Worm (Caenorhabditis elegans) whole organism, L4/young adult: ENCODE results near the gene fbxa-10.

Experiments used
- W03F9.2 ChIP-seq: fragments of 150-350 bp; optimal IDR thresholded peaks from 2 replicates; lab custom pipeline; 2014; ENCODE audit warnings: missing biosample characterization, missing genetic modification characterization
- dao-5 ChIP-seq: sonication (generic microtip); optimal IDR thresholded peaks from 2 replicates; lab custom pipeline; 2016; ENCODE audit warnings: missing genotype, missing genetic modification characterization, moderate library complexity, missing compliant biosample characterization
- him-1 ChIP-seq: sonication (generic microtip); optimal IDR thresholded peaks from 2 replicates; lab custom pipeline; 2016; ENCODE audit warnings: missing genotype, missing genetic modification reagents, missing genetic modification characterization, missing compliant biosample characterization

Gene fbxa-10

DNA sequence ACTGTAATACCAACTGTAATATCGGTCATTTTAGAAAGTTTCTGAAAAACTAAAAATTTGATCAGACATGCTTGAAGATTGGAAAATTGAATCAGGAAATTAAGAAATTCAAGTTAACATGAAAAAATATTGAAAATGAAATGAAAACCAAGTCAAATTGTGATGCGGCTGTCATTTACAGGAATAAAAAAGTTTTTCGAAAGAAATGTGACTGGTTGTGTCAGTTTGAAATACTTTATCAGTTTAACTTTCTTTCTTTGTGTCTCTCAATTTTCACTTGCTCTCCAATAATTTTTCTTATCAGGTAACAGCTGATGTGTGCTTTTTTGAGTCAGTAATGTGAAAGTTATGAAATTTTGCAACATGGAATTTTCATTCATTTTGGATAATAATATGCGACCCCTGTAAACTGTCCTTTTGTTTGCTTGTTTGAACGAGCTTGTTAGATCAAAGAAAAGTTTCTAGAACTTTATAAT lies 5.9 kb upstream of the fbxa-10 start, which contains the start of gene fbxa-60:
TSS of gene fbxa-60 (minus strand) at position 51 of the 476 bp plus-strand sequence.
- no peak for TF ChIP-seq W03F9.2
- TF ChIP-seq him-1 (tag; lab: Kevin White, UChicago): no peak
- no peak for TF ChIP-seq dao-5 (tag; lab: Kevin White, UChicago)

DNA sequence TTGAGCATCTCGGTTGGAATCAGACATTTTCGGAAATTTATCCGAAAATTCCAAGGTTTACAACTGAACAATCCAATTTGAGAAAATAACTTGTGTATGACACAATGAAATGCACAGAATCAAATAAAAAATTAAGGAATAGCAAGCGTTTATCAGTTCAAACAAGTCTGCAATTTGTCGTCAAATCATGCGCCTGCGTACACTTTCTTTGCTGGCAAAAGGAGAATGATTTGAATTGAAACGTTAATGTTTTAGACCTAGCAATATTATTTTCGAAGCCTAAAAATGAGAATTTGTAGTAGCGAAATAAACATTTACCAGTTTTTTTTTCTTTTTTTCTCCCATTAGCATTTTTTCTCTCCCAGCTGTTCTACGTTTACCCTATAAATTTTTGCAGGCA lies 1.7 kb upstream of the fbxa-10 start, which contains the start of the genes fbxa-67 and fbxa-11:
TSS of gene fbxa-67 (minus strand) at position 199 of the 400 bp plus-strand sequence.
TSS of gene fbxa-11 (plus strand) at position 398 of the 400 bp plus-strand sequence.
- TF ChIP-seq him-1 (tag; lab: Kevin White, UChicago) (no peak), W03F9.2 (no peak), dao-5 (tag; lab: Kevin White, UChicago) (no peak)

ce11 chrIII:954553-954952 lies 2.4 kb downstream of the fbxa-10 start, which contains the start of the genes T12B5.15 and T12B5.14:
Gene T12B5.15 (minus strand): TSS chrIII:954653.
Gene T12B5.14 (plus strand): TSS chrIII:954873.
- TF ChIP-seq W03F9.2: no peak

ce11 chrIII:955981-956380 lies 3.8 kb downstream of the fbxa-10 start, which contains the start of gene fbxa-54:
Gene fbxa-54 (plus strand): TSS chrIII:956334.
- TF ChIP-seq W03F9.2 (no peak), dao-5 (tag; lab: Kevin White, UChicago) (no peak), him-1 (tag; lab: Kevin White, UChicago) (no peak)

- TF ChIP-seq dao-5 (tag; lab: Kevin White, UChicago): no peak
- TF ChIP-seq him-1 (tag; lab: Kevin White, UChicago): no peak
- TF ChIP-seq W03F9.2: no peak
Measured at ce11 chrIII:961948-962347, 9.8 kb downstream of the fbxa-10 start, which contains the start of gene fbxa-51. Gene fbxa-51 (plus strand): TSS chrIII:962269.

DNA sequence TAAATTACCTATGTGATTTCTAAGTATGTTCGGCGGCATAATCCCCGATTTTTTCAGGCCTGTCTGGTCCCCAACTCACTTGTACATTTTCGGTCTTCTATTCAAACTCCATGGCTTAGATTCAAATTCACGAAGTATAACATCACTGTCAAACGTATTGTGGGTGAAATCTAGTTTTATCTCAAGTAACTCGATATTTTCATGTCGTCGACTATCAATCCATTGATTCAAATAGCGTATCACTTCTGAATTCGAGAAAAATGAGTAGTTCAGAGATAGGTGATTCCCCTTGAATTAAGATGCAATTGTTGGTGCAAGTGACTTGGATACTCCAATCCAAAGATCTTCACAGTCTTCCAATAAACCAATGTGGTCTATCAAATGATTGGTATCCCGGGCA lies 12.4 kb downstream of the fbxa-10 start:
- no peak for TF ChIP-seq him-1 (tag; lab: Kevin White, UChicago)

ce11 chrIII:966259-966658 lies 14.1 kb downstream of the fbxa-10 start:
- no peak for TF ChIP-seq dao-5 (tag; lab: Kevin White, UChicago)
- no peak for TF ChIP-seq him-1 (tag; lab: Kevin White, UChicago)
- no peak for TF ChIP-seq W03F9.2

DNA sequence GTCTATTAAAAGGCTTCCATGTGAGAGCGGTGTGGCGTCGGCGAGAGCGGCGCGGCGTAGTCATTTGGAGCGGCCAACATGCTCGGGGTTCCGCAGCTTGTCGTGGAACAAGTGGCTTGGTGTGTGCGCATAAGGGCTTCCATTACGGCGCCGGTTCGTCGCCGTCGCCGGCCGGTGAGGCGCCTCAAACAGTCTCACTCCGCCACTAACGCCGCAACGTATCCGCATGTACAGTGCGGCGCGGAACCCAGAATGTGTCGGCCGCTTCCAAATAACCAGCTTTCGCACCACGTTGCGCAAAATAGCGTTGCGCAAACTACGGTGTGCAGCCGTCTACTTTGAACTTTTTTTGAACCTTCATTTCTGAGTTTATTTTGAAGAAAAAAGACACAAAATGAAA lies 18.7 kb downstream of the fbxa-10 start:
- TF ChIP-seq W03F9.2: no peak
- no peak for TF ChIP-seq dao-5 (tag; lab: Kevin White, UChicago)
- no peak for TF ChIP-seq him-1 (tag; lab: Kevin White, UChicago)

ce11 chrIII:978889-979288 lies 26.7 kb downstream of the fbxa-10 start:
- TF ChIP-seq dao-5 (tag; lab: Kevin White, UChicago): no peak

ce11 chrIII:981960-982359 lies 29.8 kb downstream of the fbxa-10 start:
- TF ChIP-seq dao-5 (tag; lab: Kevin White, UChicago) (no peak), him-1 (tag; lab: Kevin White, UChicago) (no peak), W03F9.2 (no peak)

- no peak for TF ChIP-seq him-1 (tag; lab: Kevin White, UChicago)
Measured at ce11 chrIII:982961-983360, 30.8 kb downstream of the fbxa-10 start, which contains the start of gene tbc-10. Gene tbc-10 (plus strand): TSS chrIII:983261.

DNA sequence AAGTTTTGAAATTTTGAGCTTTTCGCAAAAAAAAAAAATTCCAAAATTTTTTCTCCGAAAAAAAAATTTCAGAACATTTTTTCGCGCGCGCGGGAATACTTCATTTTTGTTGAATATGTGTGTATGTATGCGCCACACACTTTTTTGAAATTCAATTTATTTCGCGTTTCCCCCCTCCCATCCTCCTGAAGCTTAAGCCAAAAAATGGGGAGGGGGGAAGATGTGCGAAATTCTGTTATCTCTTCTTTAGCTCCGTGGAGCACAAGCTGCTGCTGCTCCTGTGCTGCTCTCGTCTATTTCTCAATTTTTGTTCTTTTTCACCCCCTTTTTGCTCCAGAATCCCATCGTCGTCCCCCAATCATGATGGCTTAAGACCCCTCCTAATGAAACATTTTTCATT lies 37.4 kb downstream of the fbxa-10 start:
- TF ChIP-seq W03F9.2 (no peak), him-1 (tag; lab: Kevin White, UChicago) (no peak), dao-5 (tag; lab: Kevin White, UChicago) (no peak)

DNA sequence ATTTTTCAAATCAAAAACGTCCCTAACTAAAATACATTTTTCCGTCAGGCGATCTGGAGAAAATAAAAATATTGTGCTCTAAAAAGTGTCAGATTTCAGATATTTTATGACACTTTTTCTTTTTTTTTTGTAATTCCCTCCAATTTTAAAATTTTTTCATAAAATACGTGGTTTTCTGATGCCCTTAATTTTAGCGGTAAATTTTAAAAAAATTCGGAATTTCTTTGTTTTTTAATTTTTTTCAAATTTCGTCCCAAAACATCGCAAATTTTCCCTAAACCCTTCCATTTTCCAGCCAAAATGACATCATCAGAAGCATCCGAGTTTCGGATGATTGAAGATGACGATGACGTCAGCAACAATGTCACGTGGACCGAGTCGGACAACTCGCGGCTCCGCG lies 39.4 kb downstream of the fbxa-10 start, which contains the start of gene trp-2:
TSS of gene trp-2 (plus strand) at position 301 of the 400 bp plus-strand sequence.
- TF ChIP-seq W03F9.2 (no peak), him-1 (tag; lab: Kevin White, UChicago) (no peak), dao-5 (tag; lab: Kevin White, UChicago) (no peak)

DNA sequence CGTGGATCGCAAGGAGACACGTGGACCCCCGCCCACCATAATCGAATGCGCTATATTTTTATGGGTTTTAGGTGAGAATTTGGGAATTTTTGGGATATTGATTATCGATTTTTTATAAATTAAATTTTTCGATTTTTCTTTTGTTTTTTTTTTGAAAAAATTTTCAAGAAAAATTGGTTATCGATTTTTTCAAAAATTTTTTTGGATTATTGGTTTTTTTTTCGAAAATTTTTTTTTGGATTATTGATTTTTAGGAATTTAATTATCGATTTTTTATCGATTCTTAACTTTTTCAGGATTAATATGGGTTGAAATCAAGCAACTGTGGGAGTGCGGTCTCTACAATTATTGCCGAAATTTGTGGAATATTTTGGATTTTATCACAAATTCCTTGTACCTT lies 44.4 kb downstream of the fbxa-10 start:
- TF ChIP-seq dao-5 (tag; lab: Kevin White, UChicago): no peak
- no peak for TF ChIP-seq him-1 (tag; lab: Kevin White, UChicago)
- TF ChIP-seq W03F9.2: no peak

DNA sequence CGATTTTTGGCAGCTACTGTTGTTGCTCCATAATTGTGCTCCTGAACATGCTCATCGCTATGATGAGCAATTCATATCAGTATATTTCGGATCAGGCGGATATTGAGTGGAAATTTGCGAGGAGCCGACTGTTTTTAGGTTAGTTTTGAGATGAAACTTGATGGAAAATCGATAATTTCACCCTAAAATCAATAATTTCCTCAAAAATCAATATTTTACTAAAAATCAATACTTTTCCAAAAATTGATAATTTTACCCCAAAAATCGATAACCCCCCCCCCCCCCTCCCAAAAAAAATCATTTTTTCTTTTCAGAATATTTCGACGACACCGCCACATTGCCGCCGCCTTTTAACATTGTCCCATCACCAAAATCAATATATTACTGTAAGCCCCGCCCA lies 46.7 kb downstream of the fbxa-10 start:
- no peak for TF ChIP-seq dao-5 (tag; lab: Kevin White, UChicago)
- TF ChIP-seq W03F9.2: no peak
- TF ChIP-seq him-1 (tag; lab: Kevin White, UChicago): no peak
